Fruit fly (Drosophila melanogaster) whole organism, embryonic: ENCODE results near the gene CG11368.

Experiments
- CG10543 ChIP-seq: fragments of 200-800 bp; sonication (Bioruptor generic); optimal IDR thresholded peaks from 3 replicates; lab custom pipeline; 2017; ENCODE audit warnings: missing biosample characterization, mild to moderate bottlenecking, missing genetic modification characterization, moderate library complexity
- CG11093 ChIP-seq: fragments of 200-800 bp; sonication (Bioruptor generic); IDR thresholded peaks from 3 replicates; pipeline ENCODE4 v1.3.6; 2022; ENCODE audit warnings: missing biosample characterization, missing genetic modification characterization
- CG17385 ChIP-seq: fragments of 200-800 bp; sonication (Bioruptor generic); optimal IDR thresholded peaks from 3 replicates; lab custom pipeline; 2018; ENCODE audit warnings: missing biosample characterization, mild to moderate bottlenecking, missing genetic modification characterization
- CG18476 ChIP-seq: fragments of 200-800 bp; sonication (Bioruptor generic); optimal IDR thresholded peaks from 2 replicates; lab custom pipeline; 2016; ENCODE audit warnings: missing biosample characterization, mild to moderate bottlenecking, missing genetic modification characterization
- CG8924 ChIP-seq: fragments of 200-800 bp; optimal IDR thresholded peaks from 3 replicates; lab custom pipeline; 2019; ENCODE audit warnings: missing biosample characterization, mild to moderate bottlenecking, missing genetic modification characterization, moderate library complexity
- CG9609 ChIP-seq: fragments of 200-800 bp; sonication (Bioruptor generic); optimal IDR thresholded peaks from 3 replicates; lab custom pipeline; 2016; ENCODE audit warnings: missing biosample characterization, missing genetic modification characterization
- CG9727 ChIP-seq: fragments of 200-800 bp; sonication (Bioruptor generic); optimal IDR thresholded peaks from 3 replicates; lab custom pipeline; 2017; ENCODE audit warnings: missing biosample characterization, mild to moderate bottlenecking, missing genetic modification characterization
- Hr51 ChIP-seq, 2 experiments: fragments of 200-800 bp; sonication (Bioruptor generic); optimal IDR thresholded peaks; 2 replicates in 1 of 2; 3 replicates in 1 of 2; lab custom pipeline; 2016 to 2018; ENCODE audit warnings: missing biosample characterization in 2 of 2, missing genetic modification characterization in 2 of 2, mild to moderate bottlenecking in 1 of 2, moderate library complexity in 1 of 2
- Jarid2 ChIP-seq: fragments of 200-800 bp; sonication (Bioruptor generic); optimal IDR thresholded peaks from 3 replicates; lab custom pipeline; 2017; ENCODE audit warnings: mild to moderate bottlenecking, missing biosample characterization, missing genetic modification reagents, missing genetic modification characterization
- Lpt ChIP-seq: fragments of >200 bp; optimal IDR thresholded peaks from 2 replicates; lab custom pipeline; 2018; ENCODE audit warnings: missing biosample characterization, missing genetic modification characterization
- MTF-1 ChIP-seq: fragments of 200-800 bp; sonication (Bioruptor generic); optimal IDR thresholded peaks from 2 replicates; lab custom pipeline; 2018; ENCODE audit warnings: missing biosample characterization, mild to moderate bottlenecking, missing genetic modification characterization, borderline replicate concordance
- Mes4 ChIP-seq: fragments of 200-800 bp; sonication (Bioruptor generic); optimal IDR thresholded peaks from 2 replicates; lab custom pipeline; 2016; ENCODE audit warnings: missing biosample characterization, missing genetic modification characterization
- grau ChIP-seq: fragments of 200-800 bp; optimal IDR thresholded peaks from 3 replicates; lab custom pipeline; 2019; ENCODE audit warnings: missing biosample characterization, mild to moderate bottlenecking, missing genetic modification characterization, moderate library complexity
- z ChIP-seq: fragments of 200-800 bp; sonication (Bioruptor generic); IDR thresholded peaks from 3 replicates; pipeline ENCODE4 v1.3.6; 2022; ENCODE audit warnings: missing biosample characterization, missing genetic modification characterization

dm6 chrX:7432393-7432792 lies 19.6 kb upstream of the CG11368 start:
- TF ChIP-seq MTF-1 (GFP tag; lab: Kevin White, UChicago) = no peak
- no peak for TF ChIP-seq CG9609 (GFP tag; lab: Kevin White, UChicago)
- TF ChIP-seq z (GFP tag; lab: Robert Waterston, UW) = no peak
- no peak for TF ChIP-seq CG17385 (GFP tag; lab: Kevin White, UChicago)
- no peak for TF ChIP-seq Lpt (GFP tag; lab: Kevin White, UChicago)
- no peak for TF ChIP-seq Mes4 (GFP tag; lab: Kevin White, UChicago)
- TF ChIP-seq grau (tag; lab: Kevin White, UChicago) = no peak
- no peak for TF ChIP-seq CG8924 (tag; lab: Kevin White, UChicago)
- no peak for TF ChIP-seq CG10543 (GFP tag; lab: Kevin White, UChicago)
- no peak for TF ChIP-seq Jarid2 (GFP tag; lab: Kevin White, UChicago)
- no peak for TF ChIP-seq CG9727 (GFP tag; lab: Kevin White, UChicago)
- TF ChIP-seq CG18476 (GFP tag; lab: Kevin White, UChicago) = no peak
- TF ChIP-seq Hr51 (GFP tag; optimal IDR thresholded peaks at IDR 0.05; lab: Kevin White, UChicago) = no peak
- no peak for TF ChIP-seq CG11093
